Fruit fly (Drosophila melanogaster) whole organism, wandering third instar larva: ENCODE results near the gene Cad88C.

ENCODE experiments used
- CrebA ChIP-seq: fragments of 200-800 bp; sonication (Bioruptor generic); optimal IDR thresholded peaks from 2 replicates; lab custom pipeline; 2016; ENCODE audit warnings: missing biosample characterization, mild to moderate bottlenecking, missing genetic modification characterization, borderline replicate concordance
- Dfd ChIP-seq: fragments of >200 bp; optimal IDR thresholded peaks from 2 replicates; lab custom pipeline; 2017; ENCODE audit warnings: missing biosample characterization, missing genetic modification characterization
- Dif ChIP-seq: fragments of 200-275, 200-300 bp; sonication (Bioruptor generic); optimal IDR thresholded peaks from 2 replicates; lab custom pipeline; 2018; ENCODE audit warnings: missing biosample characterization, missing genetic modification characterization; ENCODE audit not compliant: partially characterized antibody
- GATAd ChIP-seq: sonication (Bioruptor generic); optimal IDR thresholded peaks from 2 replicates; lab custom pipeline; 2016; ENCODE audit warnings: missing biosample characterization, missing genetic modification characterization
- HLH106 ChIP-seq: fragments of 200-800 bp; optimal IDR thresholded peaks from 3 replicates; lab custom pipeline; 2019; ENCODE audit warnings: missing biosample characterization, mild to moderate bottlenecking, missing genetic modification characterization, moderate library complexity
- Hnf4 ChIP-seq: fragments of 200-800 bp; sonication (Bioruptor generic); optimal IDR thresholded peaks from 2 replicates; lab custom pipeline; 2016; ENCODE audit warnings: missing biosample characterization, mild to moderate bottlenecking, missing genetic modification characterization
- Hr78 ChIP-seq: fragments of >200 bp; optimal IDR thresholded peaks from 2 replicates; lab custom pipeline; 2017; ENCODE audit warnings: missing biosample characterization, missing genetic modification characterization
- Hr83 ChIP-seq: fragments of 200-300 bp; sonication (Bioruptor generic); optimal IDR thresholded peaks from 2 replicates; lab custom pipeline; 2016; ENCODE audit warnings: missing biosample characterization, mild to moderate bottlenecking, missing genetic modification characterization, moderate library complexity; ENCODE audit not compliant: poor library complexity, severe bottlenecking
- Mio ChIP-seq: sonication (Bioruptor generic); optimal IDR thresholded peaks from 2 replicates; lab custom pipeline; 2016; ENCODE audit warnings: missing biosample characterization, missing genetic modification characterization
- Myc ChIP-seq: fragments of >200 bp; optimal IDR thresholded peaks from 2 replicates; lab custom pipeline; 2017
- N ChIP-seq: fragments of >200 bp; optimal IDR thresholded peaks from 2 replicates; lab custom pipeline; 2018; ENCODE audit warnings: missing biosample characterization, missing external identifiers, missing genetic modification characterization
- OdsH ChIP-seq: fragments of 200-800 bp; sonication (Bioruptor generic); optimal IDR thresholded peaks from 2 replicates; lab custom pipeline; 2016; ENCODE audit warnings: missing biosample characterization, mild to moderate bottlenecking, missing genetic modification characterization
- Rel ChIP-seq, 2 experiments: fragments of 200-800 bp; sonication (Bioruptor generic) in 1 of 2; optimal IDR thresholded peaks; 2 replicates in 1 of 2; 3 replicates in 1 of 2; lab custom pipeline; 2016 to 2019; ENCODE audit warnings: mild to moderate bottlenecking in 2 of 2, missing biosample characterization in 2 of 2, missing genetic modification characterization in 2 of 2, moderate library complexity in 1 of 2
- Sp1 ChIP-seq: fragments of 200-800 bp; sonication (Bioruptor generic); optimal IDR thresholded peaks from 3 replicates; lab custom pipeline; 2019; ENCODE audit warnings: missing biosample characterization, mild to moderate bottlenecking, missing genetic modification characterization, moderate library complexity
- Vsx2 ChIP-seq: fragments of 200-300, 225-300 bp; sonication (Bioruptor generic); optimal IDR thresholded peaks from 2 replicates; lab custom pipeline; 2018; ENCODE audit warnings: missing biosample characterization, missing genetic modification characterization; ENCODE audit not compliant: partially characterized antibody
- br ChIP-seq: fragments of 200-800 bp; sonication (Bioruptor generic); optimal IDR thresholded peaks from 2 replicates; lab custom pipeline; 2016; ENCODE audit warnings: missing biosample characterization, missing genetic modification characterization
- dl ChIP-seq, 2 experiments: fragments of 175-275, 200-275 bp in 1 of 2; fragments of 200-275 bp in 1 of 2; sonication (Bioruptor generic); optimal IDR thresholded peaks; lab custom pipeline; 2018; ENCODE audit warnings: mild to moderate bottlenecking in 2 of 2, missing biosample characterization in 2 of 2, missing genetic modification characterization in 2 of 2, moderate library complexity in 2 of 2; ENCODE audit not compliant: partially characterized antibody in 2 of 2, insufficient read depth in 1 of 2
- ey ChIP-seq: fragments of 200-800 bp; sonication (Bioruptor generic); optimal IDR thresholded peaks from 2 replicates; lab custom pipeline; 2016; ENCODE audit warnings: missing biosample characterization, missing genetic modification characterization
- fru ChIP-seq: fragments of 200-800 bp; sonication (Bioruptor generic); optimal IDR thresholded peaks from 3 replicates; lab custom pipeline; 2016; ENCODE audit warnings: missing biosample characterization, mild to moderate bottlenecking, missing genetic modification characterization
- h ChIP-seq: fragments of 200-800 bp; sonication (Bioruptor generic); optimal IDR thresholded peaks from 3 replicates; lab custom pipeline; 2016; ENCODE audit warnings: missing biosample characterization, mild to moderate bottlenecking, missing genetic modification characterization
- jim ChIP-seq: fragments of 175-275, 200-325 bp; sonication (Bioruptor generic); optimal IDR thresholded peaks from 2 replicates; lab custom pipeline; 2016; ENCODE audit warnings: missing biosample characterization, mild to moderate bottlenecking, missing genetic modification characterization
- pan ChIP-seq: fragments of >200 bp; optimal IDR thresholded peaks from 2 replicates; lab custom pipeline; 2017
- psq ChIP-seq: fragments of 200-800 bp; sonication (Bioruptor generic); optimal IDR thresholded peaks from 3 replicates; lab custom pipeline; 2017; ENCODE audit warnings: missing biosample characterization, mild to moderate bottlenecking, missing genetic modification characterization, moderate library complexity
- sage ChIP-seq: fragments of 200-800 bp; sonication (Bioruptor generic); optimal IDR thresholded peaks from 2 replicates; lab custom pipeline; 2016; ENCODE audit warnings: missing biosample characterization, mild to moderate bottlenecking, missing genetic modification characterization
- sv ChIP-seq: fragments of 200-800 bp; sonication (Bioruptor generic); optimal IDR thresholded peaks from 3 replicates; lab custom pipeline; 2016; ENCODE audit warnings: missing biosample characterization, missing genetic modification characterization
- tai ChIP-seq: sonication (Bioruptor generic); optimal IDR thresholded peaks from 2 replicates; lab custom pipeline; 2016; ENCODE audit warnings: missing biosample characterization, missing genetic modification characterization
- usp ChIP-seq: fragments of >200 bp; optimal IDR thresholded peaks from 2 replicates; lab custom pipeline; 2017; ENCODE audit warnings: missing biosample characterization, missing genetic modification characterization

Cad88C gene

DNA sequence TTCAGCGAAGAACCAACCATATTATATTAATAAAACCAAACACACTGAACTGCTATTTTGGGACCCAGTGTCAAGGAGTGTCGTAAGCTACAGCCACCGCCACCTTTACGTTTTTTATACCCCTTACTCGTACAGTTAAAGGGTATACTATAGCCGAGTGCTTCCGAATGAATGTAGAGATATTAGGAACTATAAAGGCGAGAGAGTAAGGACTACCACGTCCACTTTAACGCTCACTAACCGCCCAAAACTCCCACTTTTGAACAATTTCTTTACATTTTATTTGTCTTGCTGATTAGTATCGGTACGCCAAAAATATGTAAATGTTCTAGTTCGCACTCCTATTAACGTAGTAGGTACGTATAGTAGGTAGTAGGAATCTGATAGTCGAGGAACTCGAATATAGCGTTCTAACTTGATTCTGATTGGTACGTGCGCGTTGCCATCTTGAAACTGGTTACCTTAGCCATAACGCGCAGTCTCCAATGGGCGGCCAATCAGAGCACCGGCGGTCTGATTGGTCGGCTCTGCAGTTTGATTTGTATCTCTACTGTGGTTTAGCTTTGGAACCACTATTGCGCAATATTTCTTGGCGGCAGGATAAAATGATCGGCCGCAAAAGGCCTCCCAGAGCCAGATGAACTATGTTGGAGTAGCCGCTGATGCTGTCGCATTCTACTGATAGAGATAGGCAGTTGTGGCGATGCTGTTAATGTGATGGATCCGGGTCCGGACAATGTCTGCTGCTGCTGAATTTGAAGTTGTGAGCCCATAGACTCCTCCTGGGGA is 25.8 kb downstream of the Cad88C start:
- TF ChIP-seq OdsH (GFP tag; lab: Kevin White, UChicago) (peak; percentile 39), dl (GFP tag; optimal IDR thresholded peaks at IDR 0.05; lab: Kevin White, UChicago; ENCODE audit: insufficient read depth in 1 of 2, partially characterized antibody in 2 of 2) (no peak), Hnf4 (peak; percentile 22), ey (GFP tag; lab: Kevin White, UChicago) (peak; percentile 18)

DNA sequence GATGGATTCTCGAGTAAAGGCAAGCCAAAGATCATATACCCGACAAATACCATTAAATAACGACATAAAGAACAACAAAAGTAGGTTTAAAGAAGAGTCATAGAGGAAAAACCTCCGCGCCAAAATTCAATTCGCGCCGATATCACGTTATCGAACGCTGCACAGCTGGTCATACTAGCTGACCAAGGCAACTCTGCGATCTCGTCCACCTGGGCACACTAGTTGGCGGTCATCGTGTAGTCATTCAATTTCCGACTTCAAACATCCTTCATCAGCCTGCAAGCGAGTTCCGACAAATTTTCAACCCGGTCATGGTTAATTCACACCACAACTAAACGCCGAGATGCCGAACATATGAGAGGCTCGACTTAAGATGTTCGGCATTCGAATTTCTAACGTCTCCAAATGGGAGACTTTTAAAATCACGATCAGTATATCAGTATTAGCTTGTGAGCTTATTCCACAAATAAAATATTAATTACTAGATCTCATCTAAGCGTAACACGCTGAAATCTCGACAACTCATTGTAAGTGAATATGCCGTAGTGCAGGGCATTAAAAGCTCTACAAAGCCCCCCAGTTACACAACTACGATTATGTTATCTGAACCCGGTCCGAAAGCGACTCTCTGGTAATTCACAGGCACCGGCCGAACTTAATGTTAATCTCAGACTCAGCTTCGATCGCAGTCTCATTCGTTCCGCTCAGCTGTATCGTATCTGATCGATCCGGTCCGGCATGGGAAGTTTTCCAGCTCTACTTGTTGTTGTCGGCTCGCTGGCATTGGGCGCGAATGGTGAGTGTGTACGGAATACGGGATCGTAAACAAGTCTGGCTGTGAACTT is 26.7 kb downstream of the Cad88C start, which contains the start of gene CG3505:
Gene CG3505, plus strand, starts transcription at position 688 of the 845 bp plus-strand sequence.
- peak; percentile 46 for TF ChIP-seq Dif (GFP tag; lab: Kevin White, UChicago)
- TF ChIP-seq Myc (lab: Kevin White, UChicago): no peak
- TF ChIP-seq fru (GFP tag; lab: Kevin White, UChicago): peak; percentile 47
- TF ChIP-seq GATAd (GFP tag; lab: Kevin White, UChicago): no peak
- TF ChIP-seq dl (GFP tag; optimal IDR thresholded peaks at IDR 0.05; lab: Kevin White, UChicago; ENCODE audit: insufficient read depth in 1 of 2, partially characterized antibody in 2 of 2): peak in 1 of 2 experiments; percentile 5
- no peak for TF ChIP-seq usp (GFP tag; lab: Kevin White, UChicago)
- no peak for TF ChIP-seq Vsx2
- TF ChIP-seq Hr83 (GFP tag; lab: Kevin White, UChicago): peak; percentile 1
- TF ChIP-seq h (GFP tag; lab: Kevin White, UChicago): peak; percentile 3
- TF ChIP-seq Rel (GFP tag; optimal IDR thresholded peaks at IDR 0.05; lab: Kevin White, UChicago): no peak
- peak; percentile 83 for TF ChIP-seq Rel (tag; optimal IDR thresholded peaks at IDR 0.05; lab: Kevin White, UChicago)
- peak; percentile 10 for TF ChIP-seq sv (GFP tag; lab: Kevin White, UChicago)

DNA sequence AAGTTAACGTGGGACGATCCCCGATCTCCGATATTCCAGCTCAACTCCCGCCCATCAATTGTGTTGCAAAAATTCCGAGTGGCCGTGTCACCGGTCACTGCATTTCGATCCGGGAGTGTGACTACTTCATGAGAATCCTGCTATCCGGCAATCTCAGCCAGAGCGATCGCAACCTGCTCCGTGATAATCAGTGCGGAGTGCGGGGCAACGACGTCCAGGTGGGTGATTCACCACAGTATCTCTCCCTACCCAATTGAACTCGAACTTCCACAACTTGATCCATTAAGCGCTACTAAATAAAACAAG is 27.3 kb downstream of the Cad88C start:
- TF ChIP-seq Rel (GFP tag; optimal IDR thresholded peaks at IDR 0.05; lab: Kevin White, UChicago) (no peak), Rel (tag; optimal IDR thresholded peaks at IDR 0.05; lab: Kevin White, UChicago) (peak; percentile 79), Hr78 (GFP tag; lab: Kevin White, UChicago) (no peak)
- TF ChIP-seq, all 38 proteins: peak for 1

DNA sequence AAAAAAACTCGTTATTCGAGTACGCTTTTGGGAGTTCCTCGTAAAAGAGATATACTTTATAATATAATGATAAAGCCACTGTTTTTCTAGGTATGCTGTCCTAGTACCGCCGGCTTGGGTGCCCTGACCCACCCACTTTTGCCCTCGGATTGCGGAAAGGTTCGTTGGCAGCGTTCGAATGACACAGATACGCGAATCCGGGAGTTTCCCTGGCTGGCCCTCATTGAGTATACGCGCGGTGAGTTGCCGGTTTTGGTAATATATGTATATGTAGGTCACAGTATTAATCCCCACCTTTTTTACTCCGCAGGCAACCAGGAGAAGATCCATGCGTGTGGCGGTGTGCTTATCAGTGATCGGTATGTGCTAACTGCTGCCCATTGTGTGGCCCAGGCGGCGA is 27.9 kb downstream of the Cad88C start:
- TF ChIP-seq pan (no peak), dl (GFP tag; optimal IDR thresholded peaks at IDR 0.05; lab: Kevin White, UChicago; ENCODE audit: insufficient read depth in 1 of 2, partially characterized antibody in 2 of 2) (no peak), Rel (GFP tag; optimal IDR thresholded peaks at IDR 0.05; lab: Kevin White, UChicago) (no peak), Rel (tag; optimal IDR thresholded peaks at IDR 0.05; lab: Kevin White, UChicago) (peak; percentile 95)

DNA sequence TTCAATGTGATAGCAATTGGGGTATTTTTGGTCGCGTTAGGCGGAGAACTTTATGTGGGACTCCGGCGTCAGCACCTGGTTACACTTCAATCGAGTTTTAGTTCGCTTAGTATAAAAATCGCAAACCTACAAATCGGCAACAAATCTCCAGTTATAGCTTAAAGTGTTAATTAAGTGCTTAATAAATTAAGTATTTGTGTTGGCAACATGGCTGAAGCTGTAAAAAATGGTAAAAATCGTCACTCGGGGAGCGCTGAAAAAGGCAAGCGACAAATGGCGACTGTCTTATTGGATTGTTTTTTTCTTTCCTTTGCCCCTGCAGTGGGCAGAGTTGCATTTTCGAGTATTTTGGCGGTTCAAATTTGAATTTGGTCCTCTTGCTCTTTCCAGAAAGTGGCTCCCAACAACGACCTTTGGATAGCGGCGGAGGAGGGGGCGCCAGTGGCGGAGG is 29.1 kb downstream of the Cad88C start, which contains the start of gene Hexim:
Gene Hexim, plus strand, starts transcription at position 85 of the 451 bp plus-strand sequence.
- TF ChIP-seq ey (GFP tag; lab: Kevin White, UChicago): no peak
- no peak for TF ChIP-seq CrebA (GFP tag; lab: Kevin White, UChicago)
- TF ChIP-seq jim (GFP tag; lab: Kevin White, UChicago): no peak
- no peak for TF ChIP-seq Dfd
- no peak for TF ChIP-seq N (GFP tag; lab: Kevin White, UChicago)
- TF ChIP-seq sage (GFP tag; lab: Kevin White, UChicago): no peak
- no peak for TF ChIP-seq tai
- TF ChIP-seq Hr83 (GFP tag; lab: Kevin White, UChicago): peak; percentile 5
- TF ChIP-seq h (GFP tag; lab: Kevin White, UChicago): no peak
- TF ChIP-seq usp (GFP tag; lab: Kevin White, UChicago): no peak
- TF ChIP-seq HLH106 (tag; lab: Kevin White, UChicago): no peak
- no peak for TF ChIP-seq Rel (GFP tag; optimal IDR thresholded peaks at IDR 0.05; lab: Kevin White, UChicago)
- TF ChIP-seq Rel (tag; optimal IDR thresholded peaks at IDR 0.05; lab: Kevin White, UChicago): peak; percentile 72
- no peak for TF ChIP-seq Sp1 (GFP tag; lab: Kevin White, UChicago)
- no peak for TF ChIP-seq fru (GFP tag; lab: Kevin White, UChicago)
- no peak for TF ChIP-seq br
- TF ChIP-seq pan: no peak
- no peak for TF ChIP-seq Mio
- TF ChIP-seq sv (GFP tag; lab: Kevin White, UChicago): no peak
- no peak for TF ChIP-seq psq (GFP tag; lab: Kevin White, UChicago)
- no peak for TF ChIP-seq Myc (lab: Kevin White, UChicago)
- TF ChIP-seq Hnf4: no peak
- peak; percentile 2 for TF ChIP-seq Dif (GFP tag; lab: Kevin White, UChicago)
- no peak for TF ChIP-seq GATAd (GFP tag; lab: Kevin White, UChicago)
- no peak for TF ChIP-seq Vsx2
- TF ChIP-seq, all 38 proteins: peak for 3
